Fruit fly (Drosophila melanogaster): ENCODE results near the gene CG13297.

The CG13297 gene

DNA sequence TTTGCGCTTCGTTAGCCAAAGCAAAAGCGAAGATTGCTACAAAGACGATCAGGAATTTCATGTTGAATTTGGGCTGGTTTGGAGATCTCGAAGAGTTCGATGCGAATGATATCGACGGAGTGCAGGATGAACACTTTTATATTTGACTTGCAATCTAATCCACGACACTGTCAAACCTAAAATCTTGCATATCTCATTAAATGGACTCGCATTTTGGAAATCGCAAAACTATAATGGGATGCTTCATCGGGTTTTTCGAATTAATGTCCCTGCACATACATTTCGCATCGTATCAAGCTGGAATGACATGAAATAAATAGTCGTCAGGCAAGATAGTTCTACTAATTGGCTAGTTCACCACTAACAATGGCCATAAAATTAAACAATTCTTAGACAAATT lies 19.2 kb downstream of the CG13297 start, which contains the start of gene Lcp65Ae:
Lcp65Ae (minus strand) TSS at position 101 of the 400 bp plus-strand sequence.
- TF ChIP-seq woc (GFP tag; optimal IDR thresholded peaks at IDR 0.05): no peak
- TF ChIP-seq Dfd (GFP tag; optimal IDR thresholded peaks at IDR 0.05): no peak
- TF ChIP-seq CrebA (GFP tag; optimal IDR thresholded peaks at IDR 0.05; ENCODE audit: borderline replicate concordance): no peak
- no peak for TF ChIP-seq usp (GFP tag; optimal IDR thresholded peaks at IDR 0.05)

DNA sequence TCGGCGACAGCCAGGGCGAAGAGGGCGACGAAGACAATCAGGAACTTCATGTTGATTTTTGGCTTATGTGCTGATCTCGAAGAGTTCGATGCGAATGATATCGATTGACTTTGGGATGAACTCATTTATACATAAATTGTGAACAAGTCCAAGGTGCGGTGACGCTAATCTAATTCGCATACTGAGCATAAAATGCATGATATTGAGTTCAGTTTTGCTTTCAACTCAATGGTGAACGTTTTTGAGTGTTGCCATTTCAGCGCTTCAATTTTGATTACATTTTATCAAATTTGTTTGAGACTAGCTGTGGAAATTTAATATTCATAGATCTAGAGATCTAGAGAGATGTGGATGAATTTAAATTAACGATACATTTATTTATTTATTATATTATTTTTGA lies 20.5 kb downstream of the CG13297 start, which contains the start of gene Lcp65Af:
Lcp65Af (minus strand) TSS at position 101 of the 400 bp plus-strand sequence.
- TF ChIP-seq Myc (optimal IDR thresholded peaks at IDR 0.05): no peak
- TF ChIP-seq GATAd (GFP tag; optimal IDR thresholded peaks at IDR 0.05): no peak
- TF ChIP-seq CG32264 (GFP tag; optimal IDR thresholded peaks at IDR 0.05): no peak
- no peak for TF ChIP-seq br (GFP tag; optimal IDR thresholded peaks at IDR 0.05)
- no peak for TF ChIP-seq pan (optimal IDR thresholded peaks at IDR 0.05)
- no peak for TF ChIP-seq Rel (GFP tag; optimal IDR thresholded peaks at IDR 0.05)
- no peak for TF ChIP-seq Rel (tag; optimal IDR thresholded peaks at IDR 0.05)
- no peak for TF ChIP-seq HLH106 (tag; optimal IDR thresholded peaks at IDR 0.05)
- no peak for TF ChIP-seq CG9705 (GFP tag; optimal IDR thresholded peaks at IDR 0.05)
- TF ChIP-seq psq (GFP tag; optimal IDR thresholded peaks at IDR 0.05): no peak
- no peak for TF ChIP-seq OdsH (GFP tag; optimal IDR thresholded peaks at IDR 0.05)
- no peak for TF ChIP-seq N (GFP tag; optimal IDR thresholded peaks at IDR 0.05)
- no peak for TF ChIP-seq Mio (GFP tag; optimal IDR thresholded peaks at IDR 0.05)
- TF ChIP-seq Dfd (GFP tag; optimal IDR thresholded peaks at IDR 0.05): no peak

DNA sequence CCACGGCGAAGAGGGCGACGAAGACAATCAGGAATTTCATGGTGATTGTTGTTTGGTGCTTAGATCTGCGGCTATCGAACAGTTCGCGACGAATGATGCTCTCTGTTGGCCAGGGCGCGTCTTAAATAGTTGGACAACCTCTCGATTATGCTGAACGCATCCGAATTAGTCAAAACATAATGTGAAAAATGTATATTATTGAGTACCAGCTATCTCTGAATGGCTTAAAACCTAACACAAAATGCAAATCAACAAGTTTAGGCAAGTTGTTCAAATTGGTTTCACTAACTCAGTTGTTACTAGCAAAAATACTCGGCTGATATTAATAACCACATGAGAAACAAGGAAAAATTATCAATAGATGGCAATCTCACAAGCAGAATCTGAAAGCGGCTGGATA lies 22.0 kb downstream of the CG13297 start, which contains the start of gene Lcp65Ag1:
Lcp65Ag1 (minus strand) TSS at position 101 of the 400 bp plus-strand sequence.
- TF ChIP-seq pan (optimal IDR thresholded peaks at IDR 0.05) (no peak), Abd-B (GFP tag; optimal IDR thresholded peaks at IDR 0.05) (no peak), sage (GFP tag; optimal IDR thresholded peaks at IDR 0.05) (no peak)

DNA sequence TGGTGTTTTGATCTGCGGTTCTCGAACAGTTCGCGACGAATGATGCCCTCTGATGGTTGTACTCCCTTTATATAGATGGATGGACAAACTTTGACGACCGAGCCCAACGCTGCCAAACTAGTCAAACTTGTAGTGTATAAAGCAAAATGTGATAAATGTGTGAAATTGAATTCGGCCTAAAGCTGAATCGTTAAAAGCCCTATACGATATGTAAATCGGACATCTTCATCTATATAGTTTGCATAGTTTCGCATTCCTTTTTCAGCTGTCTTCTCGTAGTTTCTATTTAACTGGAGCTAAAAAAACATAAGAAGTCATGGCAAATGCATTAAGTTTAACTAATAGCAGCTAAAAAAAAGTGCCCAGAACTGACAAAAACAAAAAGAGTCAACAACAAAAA lies 23.6 kb downstream of the CG13297 start, which contains the start of gene Lcp65Ag2:
Lcp65Ag2 (minus strand) TSS at position 48 of the 400 bp plus-strand sequence.
- TF ChIP-seq Mio (GFP tag; optimal IDR thresholded peaks at IDR 0.05) (no peak), dl (GFP tag; optimal IDR thresholded peaks at IDR 0.05; ENCODE audit: insufficient read depth in 1 of 2, partially characterized antibody in 2 of 2) (no peak), sage (GFP tag; optimal IDR thresholded peaks at IDR 0.05) (no peak)

DNA sequence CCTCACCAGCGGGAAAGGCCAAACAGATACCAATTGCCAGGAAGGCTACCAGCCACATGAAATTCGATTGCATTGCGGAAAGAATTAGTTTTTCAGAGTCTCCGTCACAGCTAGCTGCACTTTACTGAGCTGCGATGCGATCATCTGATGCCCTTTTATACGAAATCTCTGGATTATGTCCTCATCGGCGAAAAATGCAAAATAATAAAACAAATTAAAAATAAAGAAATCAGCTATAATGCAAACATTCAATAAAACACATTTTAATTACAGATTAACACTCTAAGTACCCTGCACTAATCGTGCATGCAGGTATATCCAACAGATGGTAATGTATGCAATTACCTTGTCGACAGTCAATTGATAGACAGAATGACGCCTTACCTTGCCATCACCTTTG lies 25.2 kb downstream of the CG13297 start, which contains the start of gene Cpr65Au:
Cpr65Au (minus strand) TSS at position 101 of the 400 bp plus-strand sequence.
- TF ChIP-seq jim (GFP tag; optimal IDR thresholded peaks at IDR 0.05) (no peak), CG9705 (GFP tag; optimal IDR thresholded peaks at IDR 0.05) (no peak), Sp1 (GFP tag; optimal IDR thresholded peaks at IDR 0.05) (no peak), CrebA (GFP tag; optimal IDR thresholded peaks at IDR 0.05; ENCODE audit: borderline replicate concordance) (no peak), sv (GFP tag; optimal IDR thresholded peaks at IDR 0.05) (no peak), Dif (GFP tag; optimal IDR thresholded peaks at IDR 0.05; ENCODE audit: partially characterized antibody) (no peak), CG32264 (GFP tag; optimal IDR thresholded peaks at IDR 0.05) (no peak), br (GFP tag; optimal IDR thresholded peaks at IDR 0.05) (no peak), h (GFP tag; optimal IDR thresholded peaks at IDR 0.05) (no peak), Jra (GFP tag; optimal IDR thresholded peaks at IDR 0.05) (no peak), woc (GFP tag; optimal IDR thresholded peaks at IDR 0.05) (no peak), Hnf4 (GFP tag; optimal IDR thresholded peaks at IDR 0.05) (no peak), HLH106 (tag; optimal IDR thresholded peaks at IDR 0.05) (no peak), Mio (GFP tag; optimal IDR thresholded peaks at IDR 0.05) (no peak), lola (GFP tag; optimal IDR thresholded peaks at IDR 0.05) (no peak), Vsx2 (GFP tag; optimal IDR thresholded peaks at IDR 0.05; ENCODE audit: partially characterized antibody) (no peak), N (GFP tag; optimal IDR thresholded peaks at IDR 0.05) (no peak), rgr (GFP tag; optimal IDR thresholded peaks at IDR 0.05) (no peak)

DNA sequence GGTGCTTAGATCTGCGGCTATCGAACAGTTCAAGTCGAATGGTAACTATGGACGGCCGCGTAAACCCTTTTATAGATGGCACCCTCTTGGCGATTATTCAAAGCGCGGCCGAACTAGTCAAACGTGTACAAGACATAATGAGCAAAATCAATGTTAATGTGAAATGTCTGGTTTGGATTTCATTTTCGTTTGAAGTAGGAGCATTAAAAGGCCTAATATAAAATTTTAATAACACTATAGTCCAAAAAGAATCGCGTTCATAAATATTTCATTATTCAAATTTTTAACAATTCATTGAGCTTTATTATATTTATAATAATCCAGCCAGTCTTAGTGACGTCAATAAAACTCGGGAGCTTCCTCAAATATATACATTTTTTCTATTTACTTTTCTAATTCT lies 26.2 kb downstream of the CG13297 start, which contains the start of gene Lcp65Ag3:
Lcp65Ag3 (minus strand) TSS at position 46 of the 400 bp plus-strand sequence.
- no peak for TF ChIP-seq pan (optimal IDR thresholded peaks at IDR 0.05)
- no peak for TF ChIP-seq dl (GFP tag; optimal IDR thresholded peaks at IDR 0.05; ENCODE audit: insufficient read depth in 1 of 2, partially characterized antibody in 2 of 2)
- TF ChIP-seq h (GFP tag; optimal IDR thresholded peaks at IDR 0.05): no peak
- no peak for TF ChIP-seq HLH106 (tag; optimal IDR thresholded peaks at IDR 0.05)
- TF ChIP-seq CrebA (GFP tag; optimal IDR thresholded peaks at IDR 0.05; ENCODE audit: borderline replicate concordance): no peak
- TF ChIP-seq usp (GFP tag; optimal IDR thresholded peaks at IDR 0.05): no peak
- TF ChIP-seq foxo (GFP tag; optimal IDR thresholded peaks at IDR 0.05): no peak
- no peak for TF ChIP-seq Rel (GFP tag; optimal IDR thresholded peaks at IDR 0.05)
- no peak for TF ChIP-seq Rel (tag; optimal IDR thresholded peaks at IDR 0.05)
- no peak for TF ChIP-seq tai (GFP tag; optimal IDR thresholded peaks at IDR 0.05)
- TF ChIP-seq Hnf4 (GFP tag; optimal IDR thresholded peaks at IDR 0.05): no peak
- TF ChIP-seq OdsH (GFP tag; optimal IDR thresholded peaks at IDR 0.05): no peak

Measured in whole organism, wandering third instar larva.